Fruit fly (Drosophila melanogaster) whole organism, embryonic: ENCODE data around the gene CG43759.

Experiments
- ATbp ChIP-seq: fragments of 200-800 bp; sonication (Bioruptor generic); optimal IDR thresholded peaks from 2 replicates; lab custom pipeline; 2017; ENCODE audit warnings: missing biosample characterization, mild to moderate bottlenecking, missing genetic modification characterization, missing genetic modification reagents
- Awh ChIP-seq: fragments of 200-800 bp; sonication (Bioruptor generic); IDR thresholded peaks from 2 replicates; pipeline ENCODE4, ENCODE4 v1.3.6; 2022; ENCODE audit warnings: missing biosample characterization, missing genetic modification characterization
- Blimp-1 ChIP-seq: fragments of 200-800 bp; sonication (Bioruptor generic); optimal IDR thresholded peaks from 3 replicates; lab custom pipeline; 2018; ENCODE audit warnings: missing biosample characterization, missing genetic modification characterization, mild to moderate bottlenecking, moderate library complexity, missing genetic modification reagents
- CG10267 ChIP-seq: fragments of 200-800 bp; sonication (Bioruptor generic); optimal IDR thresholded peaks from 2 replicates; lab custom pipeline; 2018; ENCODE audit warnings: missing biosample characterization, mild to moderate bottlenecking, missing genetic modification characterization, moderate library complexity
- CG12391 ChIP-seq: fragments of 200-800 bp; sonication (Bioruptor generic); optimal IDR thresholded peaks from 3 replicates; lab custom pipeline; 2018; ENCODE audit warnings: missing biosample characterization, mild to moderate bottlenecking, missing genetic modification characterization, moderate library complexity
- CG12744 ChIP-seq: fragments of 200-800 bp; sonication (Bioruptor generic); optimal IDR thresholded peaks from 2 replicates; lab custom pipeline; 2016; ENCODE audit warnings: missing biosample characterization, missing genetic modification characterization
- CG14710 ChIP-seq: fragments of 200-800 bp; sonication (Bioruptor generic); optimal IDR thresholded peaks from 3 replicates; lab custom pipeline; 2019; ENCODE audit warnings: missing biosample characterization, mild to moderate bottlenecking, missing genetic modification characterization, moderate library complexity
- CG15601 ChIP-seq: fragments of 200-800 bp; sonication (Bioruptor generic); optimal IDR thresholded peaks from 3 replicates; lab custom pipeline; 2019; ENCODE audit warnings: missing biosample characterization, mild to moderate bottlenecking, missing genetic modification characterization, moderate library complexity
- CG1602 ChIP-seq: fragments of 200-800 bp; sonication (Bioruptor generic); optimal IDR thresholded peaks from 3 replicates; lab custom pipeline; 2016; ENCODE audit warnings: missing biosample characterization, missing genetic modification characterization
- CG1603 ChIP-seq: fragments of 200-800 bp; sonication (Bioruptor generic); optimal IDR thresholded peaks from 2 replicates; lab custom pipeline; 2019; ENCODE audit warnings: missing biosample characterization, mild to moderate bottlenecking, missing genetic modification characterization, moderate library complexity
- CG17361 ChIP-seq: fragments of 200-800 bp; sonication (Bioruptor generic); IDR thresholded peaks from 3 replicates; pipeline ENCODE4 v1.3.6; 2022; ENCODE audit warnings: missing biosample characterization, missing genetic modification characterization
- CG17568 ChIP-seq: fragments of 200-800 bp; sonication (Bioruptor generic); optimal IDR thresholded peaks from 2 replicates; lab custom pipeline; 2018; ENCODE audit warnings: missing biosample characterization, mild to moderate bottlenecking, missing genetic modification characterization, moderate library complexity
- CG17829 ChIP-seq: fragments of 200-800 bp; optimal IDR thresholded peaks from 2 replicates; lab custom pipeline; 2019; ENCODE audit warnings: missing biosample characterization, mild to moderate bottlenecking, missing genetic modification characterization, moderate library complexity
- CG2129 ChIP-seq: fragments of 200-800 bp; sonication (Bioruptor generic); IDR thresholded peaks from 2 replicates; pipeline ENCODE4 v1.3.6; 2022; ENCODE audit warnings: missing biosample characterization, missing genetic modification characterization; ENCODE audit not compliant: partially characterized antibody
- CG2678 ChIP-seq: fragments of 200-800 bp; sonication (Bioruptor generic); optimal IDR thresholded peaks from 3 replicates; lab custom pipeline; 2019; ENCODE audit warnings: missing biosample characterization, mild to moderate bottlenecking, missing genetic modification characterization, moderate library complexity
- CG4820 ChIP-seq: fragments of 200-800 bp; sonication (Bioruptor generic); optimal IDR thresholded peaks from 3 replicates; lab custom pipeline; 2016; ENCODE audit warnings: missing biosample characterization, missing genetic modification characterization
- CG7745 ChIP-seq: fragments of 200-800 bp; sonication (Bioruptor generic); optimal IDR thresholded peaks from 2 replicates; lab custom pipeline; 2018; ENCODE audit warnings: missing biosample characterization, mild to moderate bottlenecking, missing genetic modification characterization, moderate library complexity
- CG7839 ChIP-seq: fragments of 200-800 bp; sonication (Bioruptor generic); optimal IDR thresholded peaks from 3 replicates; lab custom pipeline; 2018; ENCODE audit warnings: missing biosample characterization, mild to moderate bottlenecking, missing genetic modification characterization, moderate library complexity
- CG8944 ChIP-seq: fragments of 200-800 bp; sonication (Bioruptor generic); optimal IDR thresholded peaks from 3 replicates; lab custom pipeline; 2016; ENCODE audit warnings: missing biosample characterization, missing genetic modification characterization
- D ChIP-seq, 2 experiments: fragments of 200-800 bp in 1 of 2; fragments of >200 bp in 1 of 2; sonication (Bioruptor generic) in 1 of 2; optimal IDR thresholded peaks; 2 replicates in 1 of 2; 3 replicates in 1 of 2; lab custom pipeline; 2017; ENCODE audit warnings: mild to moderate bottlenecking in 1 of 2, missing biosample characterization in 1 of 2, missing genetic modification characterization in 1 of 2, missing genetic modification reagents in 1 of 2
- Deaf1 ChIP-seq: fragments of 200-800 bp; optimal IDR thresholded peaks from 3 replicates; lab custom pipeline; 2019; ENCODE audit warnings: missing biosample characterization, mild to moderate bottlenecking, missing genetic modification characterization, moderate library complexity
- Elba2 ChIP-seq: fragments of 200-800 bp; sonication (Bioruptor generic); optimal IDR thresholded peaks from 3 replicates; lab custom pipeline; 2016; ENCODE audit warnings: missing biosample characterization, missing genetic modification characterization
- Hr78 ChIP-seq, 2 experiments: fragments of 200-800 bp in 1 of 2; fragments of >200 bp in 1 of 2; sonication (Bioruptor generic) in 1 of 2; optimal IDR thresholded peaks; 2 replicates each; lab custom pipeline; 2017 to 2019; ENCODE audit warnings: missing biosample characterization in 2 of 2, missing genetic modification characterization in 2 of 2, mild to moderate bottlenecking in 1 of 2, moderate library complexity in 1 of 2
- NfI ChIP-seq: fragments of 200-800 bp; sonication (Bioruptor generic); optimal IDR thresholded peaks from 3 replicates; lab custom pipeline; 2018; ENCODE audit warnings: missing biosample characterization, mild to moderate bottlenecking, missing genetic modification characterization, moderate library complexity
- Opbp ChIP-seq: fragments of 200-800 bp; sonication (Bioruptor generic); IDR thresholded peaks from 3 replicates; pipeline ENCODE4 v1.3.6; 2022; ENCODE audit warnings: missing biosample characterization, missing genetic modification characterization; ENCODE audit not compliant: partially characterized antibody
- Xrp1 ChIP-seq: fragments of 200-800 bp; sonication (Bioruptor generic); IDR thresholded peaks from 2 replicates; pipeline ENCODE4 v1.3.6; 2022; ENCODE audit warnings: missing biosample characterization, missing genetic modification characterization
- az2 ChIP-seq: fragments of 200-800 bp; sonication (Bioruptor generic); optimal IDR thresholded peaks from 3 replicates; lab custom pipeline; 2016; ENCODE audit warnings: missing biosample characterization, missing genetic modification characterization
- bowl ChIP-seq: fragments of 200-800 bp; sonication (Bioruptor generic); IDR thresholded peaks from 2 replicates; pipeline ENCODE4 v1.3.6; 2022; ENCODE audit warnings: missing biosample characterization, missing genetic modification characterization
- bsh ChIP-seq, 2 experiments: fragments of 200-800 bp; sonication (Bioruptor generic); optimal IDR thresholded peaks; 2 replicates each; lab custom pipeline; 2017 to 2018; ENCODE audit warnings: mild to moderate bottlenecking in 2 of 2, missing biosample characterization in 2 of 2, missing genetic modification characterization in 2 of 2, moderate library complexity in 1 of 2
- chif ChIP-seq, 2 experiments: fragments of 200-800 bp; sonication (Bioruptor generic); optimal IDR thresholded peaks; 3 replicates each; lab custom pipeline; 2016; ENCODE audit warnings: missing biosample characterization in 2 of 2, missing genetic modification characterization in 2 of 2
- crc ChIP-seq: fragments of 200-800 bp; sonication (Bioruptor generic); optimal IDR thresholded peaks from 2 replicates; lab custom pipeline; 2016; ENCODE audit warnings: missing biosample characterization, missing genetic modification characterization
- dimm ChIP-seq: fragments of 200-800 bp; sonication (Bioruptor generic); IDR thresholded peaks from 2 replicates; pipeline ENCODE4 v1.3.6; 2022; ENCODE audit warnings: missing biosample characterization, missing genetic modification characterization
- dmrt99B ChIP-seq: fragments of 200-800 bp; sonication (Bioruptor generic); optimal IDR thresholded peaks from 2 replicates; lab custom pipeline; 2018; ENCODE audit warnings: missing biosample characterization, mild to moderate bottlenecking, missing genetic modification characterization, moderate library complexity
- dysf ChIP-seq: fragments of 200-800 bp; sonication (Bioruptor generic); IDR thresholded peaks from 3 replicates; pipeline ENCODE4 v1.3.6; 2022; ENCODE audit warnings: missing biosample characterization, missing genetic modification characterization
- eve ChIP-seq, 2 experiments: fragments of >200 bp; optimal IDR thresholded peaks; 2 replicates each; lab custom pipeline; 2017; ENCODE audit warnings: missing biosample characterization in 2 of 2, missing genetic modification characterization in 2 of 2
- fd96Cb ChIP-seq: fragments of 200-800 bp; sonication (Bioruptor generic); optimal IDR thresholded peaks from 2 replicates; lab custom pipeline; 2018; ENCODE audit warnings: missing biosample characterization, mild to moderate bottlenecking, missing genetic modification characterization, moderate library complexity
- grau ChIP-seq: fragments of 200-800 bp; optimal IDR thresholded peaks from 3 replicates; lab custom pipeline; 2019; ENCODE audit warnings: missing biosample characterization, mild to moderate bottlenecking, missing genetic modification characterization, moderate library complexity
- ken ChIP-seq: fragments of 200-800 bp; sonication (Bioruptor generic); IDR thresholded peaks from 3 replicates; pipeline ENCODE4 v1.3.6; 2022; ENCODE audit warnings: missing biosample characterization, missing genetic modification characterization
- lola ChIP-seq, 3 experiments: fragments of >200 bp in 2 of 3; fragments of 200-800 bp in 1 of 3; sonication (Bioruptor generic) in 1 of 3; optimal IDR thresholded peaks; 2 replicates each; lab custom pipeline; 2017 to 2019; ENCODE audit warnings: missing biosample characterization in 3 of 3, missing genetic modification characterization in 3 of 3, mild to moderate bottlenecking in 1 of 3, moderate library complexity in 1 of 3
- lov ChIP-seq, 2 experiments: fragments of 200-800 bp in 1 of 2; fragments of >200 bp in 1 of 2; sonication (Bioruptor generic) in 1 of 2; IDR thresholded peaks in 1 of 2; optimal IDR thresholded peaks in 1 of 2; 2 replicates in 1 of 2; 3 replicates in 1 of 2; pipeline versions ENCODE4 v1.3.6 to Lab custom; 2017 to 2022; ENCODE audit warnings: missing biosample characterization in 1 of 2, missing genetic modification characterization in 1 of 2
- pfk ChIP-seq: fragments of 200-800 bp; sonication (Bioruptor generic); optimal IDR thresholded peaks from 2 replicates; lab custom pipeline; 2018; ENCODE audit warnings: missing biosample characterization, mild to moderate bottlenecking, missing genetic modification characterization, moderate library complexity
- pho ChIP-seq: fragments of 200-800 bp; sonication (Bioruptor generic); optimal IDR thresholded peaks from 2 replicates; lab custom pipeline; 2016; ENCODE audit warnings: missing biosample characterization, missing genetic modification characterization
- phol ChIP-seq: fragments of 200-800 bp; sonication (Bioruptor generic); optimal IDR thresholded peaks from 3 replicates; lab custom pipeline; 2018; ENCODE audit warnings: missing biosample characterization, mild to moderate bottlenecking, missing genetic modification characterization, moderate library complexity
- sens ChIP-seq: fragments of 200-800 bp; sonication (Bioruptor generic); peaks from one replicate; lab custom pipeline; 2016; ENCODE audit warnings: missing biosample characterization, missing genetic modification characterization
- sisA ChIP-seq: fragments of 200-800 bp; sonication (Bioruptor generic); IDR thresholded peaks from 2 replicates; pipeline ENCODE4 v1.3.6; 2022; ENCODE audit warnings: missing biosample characterization, missing genetic modification characterization
- trem ChIP-seq: fragments of 200-800 bp; optimal IDR thresholded peaks from 3 replicates; lab custom pipeline; 2019; ENCODE audit warnings: missing biosample characterization, mild to moderate bottlenecking, missing genetic modification characterization, moderate library complexity
- unpg ChIP-seq: fragments of 200-800 bp; sonication (Bioruptor generic); optimal IDR thresholded peaks from 3 replicates; lab custom pipeline; 2018; ENCODE audit warnings: missing biosample characterization, mild to moderate bottlenecking, missing genetic modification characterization, moderate library complexity
- vfl ChIP-seq: fragments of 200-800 bp; sonication (Bioruptor generic); optimal IDR thresholded peaks from 2 replicates; lab custom pipeline; 2016; ENCODE audit warnings: missing biosample characterization, missing genetic modification characterization

CG43759 gene

DNA sequence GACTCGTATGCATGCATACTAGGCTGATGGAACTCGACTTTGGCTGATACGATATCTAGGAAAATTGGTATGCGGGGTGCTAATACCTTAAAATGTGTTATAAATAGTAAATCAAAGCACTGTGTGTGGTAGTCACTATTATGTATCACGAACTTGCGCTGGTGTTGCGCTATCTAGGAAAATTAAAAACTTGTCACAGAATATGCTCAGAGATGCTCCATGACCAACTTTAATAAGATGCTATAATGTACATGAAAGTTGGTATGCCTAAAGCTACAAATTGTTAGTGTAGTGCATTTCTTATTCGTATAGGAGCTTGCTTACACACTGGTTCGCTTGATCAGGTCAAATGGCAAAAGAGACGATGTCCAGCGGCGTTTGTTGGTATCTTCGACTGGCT is 19.3 kb upstream of the CG43759 start (continued):
- no peak for TF ChIP-seq bowl (GFP tag; lab: Robert Waterston, UW)
- TF ChIP-seq CG15601 (tag; lab: Kevin White, UChicago): peak; percentile 30
- no peak for TF ChIP-seq vfl
- TF ChIP-seq lola (GFP tag; optimal IDR thresholded peaks at IDR 0.05; lab: Kevin White, UChicago): peak in 1 of 3 experiments; percentile 77
- TF ChIP-seq unpg: peak; percentile 36
- TF ChIP-seq Hr78 (GFP tag; optimal IDR thresholded peaks at IDR 0.05; lab: Kevin White, UChicago): peak in 1 of 2 experiments; percentile 39
- TF ChIP-seq CG10267 (tag; lab: Kevin White, UChicago): peak; percentile 24
- TF ChIP-seq chif (GFP tag; optimal IDR thresholded peaks at IDR 0.05; lab: Kevin White, UChicago): peak in 1 of 2 experiments; percentile 43
- TF ChIP-seq CG8944 (GFP tag; lab: Kevin White, UChicago): no peak
- peak; percentile 46; the same call in 1 of the 2 replicates for TF ChIP-seq Xrp1 (GFP tag; lab: Robert Waterston, UW)
- no peak for TF ChIP-seq ken
- no peak for TF ChIP-seq Deaf1 (tag; lab: Kevin White, UChicago)
- peak in 1 of 2 experiments; percentile 70 for TF ChIP-seq bsh (GFP tag; optimal IDR thresholded peaks at IDR 0.05; lab: Kevin White, UChicago)
- no peak for TF ChIP-seq D (optimal IDR thresholded peaks at IDR 0.05; lab: Kevin White, UChicago)
- peak; percentile 16 for TF ChIP-seq D (GFP tag; optimal IDR thresholded peaks at IDR 0.05; lab: Kevin White, UChicago)
- TF ChIP-seq CG17568 (GFP tag; lab: Kevin White, UChicago): no peak
- TF ChIP-seq sens (GFP tag; lab: Kevin White, UChicago): peak; percentile 59
- TF ChIP-seq CG17829 (tag; lab: Kevin White, UChicago): peak; percentile 11
- peak; percentile 4 for TF ChIP-seq CG1602 (GFP tag; lab: Kevin White, UChicago)
- peak; percentile 21 for TF ChIP-seq dmrt99B (tag; lab: Kevin White, UChicago)
- peak; percentile 17 for TF ChIP-seq CG4820 (GFP tag; lab: Kevin White, UChicago)
- TF ChIP-seq crc (GFP tag; lab: Kevin White, UChicago): no peak
- no peak for TF ChIP-seq Awh
- no peak for TF ChIP-seq CG7745 (tag; lab: Kevin White, UChicago)
- peak; percentile 29 for TF ChIP-seq grau (tag; lab: Kevin White, UChicago)
- no peak for TF ChIP-seq pfk (GFP tag; lab: Kevin White, UChicago)
- peak; percentile 65; the same call in 2 of the 3 replicates for TF ChIP-seq CG17361 (GFP tag; lab: Robert Waterston, UW)
- TF ChIP-seq lov (optimal IDR thresholded peaks at IDR 0.05; lab: Kevin White, UChicago): no peak
- TF ChIP-seq lov (GFP tag; IDR thresholded peaks at IDR 0.05; lab: Robert Waterston, UW): no peak
- no peak for TF ChIP-seq Elba2 (GFP tag; lab: Kevin White, UChicago)
- peak; percentile 6 for TF ChIP-seq az2
- TF ChIP-seq Blimp-1 (GFP tag; lab: Kevin White, UChicago): peak; percentile 38
- TF ChIP-seq dimm (GFP tag; lab: Robert Waterston, UW): no peak
- TF ChIP-seq CG12744 (GFP tag; lab: Kevin White, UChicago): no peak
- peak; percentile 53 for TF ChIP-seq phol
- TF ChIP-seq fd96Cb (tag; lab: Kevin White, UChicago): peak; percentile 41
- no peak for TF ChIP-seq Opbp (GFP tag; lab: Robert Waterston, UW)
- peak; percentile 46 for TF ChIP-seq CG2678 (tag; lab: Kevin White, UChicago)
- no peak for TF ChIP-seq CG2129 (GFP tag; lab: Robert Waterston, UW)
- TF ChIP-seq eve (GFP tag; optimal IDR thresholded peaks at IDR 0.05; lab: Kevin White, UChicago): peak in 1 of 2 experiments; percentile 66
- TF ChIP-seq sisA (GFP tag; lab: Robert Waterston, UW): 0 out of 2 replicates have a peak, but pooled peaks have one; percentile 11
- TF ChIP-seq pho (GFP tag; lab: Kevin White, UChicago): no peak
- TF ChIP-seq dysf: 0 out of 3 replicates have a peak, but pooled peaks have one; percentile 12
- peak; percentile 40 for TF ChIP-seq CG7839
- peak; percentile 8 for TF ChIP-seq trem
- peak; percentile 43 for TF ChIP-seq CG1603 (tag; lab: Kevin White, UChicago)
- TF ChIP-seq NfI (GFP tag; lab: Kevin White, UChicago): no peak
- peak; percentile 44 for TF ChIP-seq CG14710 (tag; lab: Kevin White, UChicago)
- TF ChIP-seq CG12391 (tag; lab: Kevin White, UChicago): peak; percentile 26
- peak; percentile 11 for TF ChIP-seq ATbp
